Worm (Caenorhabditis elegans): ENCODE data around the gene W08A12.3.

W08A12.3 gene

DNA sequence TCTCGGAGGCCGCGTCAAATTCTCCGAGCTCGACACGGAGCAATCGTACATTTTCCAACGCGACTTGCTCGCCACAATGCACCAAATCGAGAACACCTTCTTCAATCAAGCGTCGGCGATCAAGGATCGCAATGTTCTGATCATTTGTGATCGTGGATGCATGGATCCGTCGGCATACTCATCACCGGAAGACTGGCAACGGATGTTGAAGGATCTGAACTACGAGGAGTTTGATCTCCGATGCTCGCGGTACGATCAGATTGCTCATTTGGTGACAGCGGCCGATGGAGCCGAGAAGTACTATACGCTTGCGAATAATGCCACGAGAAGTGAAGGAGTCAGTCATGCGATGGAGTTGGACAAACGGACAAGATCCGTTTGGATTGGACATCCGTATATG, 15.8 kb downstream of the W08A12.3 start:
- no peak for TF ChIP-seq mep-1 (tag; optimal IDR thresholded peaks at IDR 0.05)
- no peak for TF ChIP-seq ama-1 (optimal IDR thresholded peaks at IDR 0.05)
- no peak for TF ChIP-seq T26A8.4 (GFP tag; IDR thresholded peaks at IDR 0.05)
- no peak for TF ChIP-seq tag-97 (GFP tag; IDR thresholded peaks at IDR 0.05)
- no peak for TF ChIP-seq Y105C5A.15 (GFP tag; IDR thresholded peaks at IDR 0.05)
- TF ChIP-seq dmd-8 (GFP tag; IDR thresholded peaks at IDR 0.05) = no peak
- peak in 1 of 2 experiments; percentile 95 for TF ChIP-seq unc-62 (GFP tag; optimal IDR thresholded peaks at IDR 0.05 in 1 of 2)
- no peak for TF ChIP-seq unc-62 (tag; optimal IDR thresholded peaks at IDR 0.05)
- TF ChIP-seq lsy-2 (tag; optimal IDR thresholded peaks at IDR 0.05) = no peak
- TF ChIP-seq ZK546.5 (tag; optimal IDR thresholded peaks at IDR 0.05) = no peak
- no peak for TF ChIP-seq F37D6.2 (tag; optimal IDR thresholded peaks at IDR 0.05)
- TF ChIP-seq snpc-4 (tag; optimal IDR thresholded peaks at IDR 0.05) = no peak
- TF ChIP-seq mes-2 (tag; optimal IDR thresholded peaks at IDR 0.05; ENCODE audit: poor library complexity, severe bottlenecking) = no peak
- no peak for TF ChIP-seq egl-27 (tag; optimal IDR thresholded peaks at IDR 0.05)
- no peak for TF ChIP-seq dmd-6 (GFP tag; IDR thresholded peaks at IDR 0.05)
- TF ChIP-seq nhr-28 (tag; optimal IDR thresholded peaks at IDR 0.05) = no peak
- TF ChIP-seq aha-1 (tag) = peak; percentile 39

ce11 chrV:3702998-3703397, 20.3 kb downstream of the W08A12.3 start:
- no peak for TF ChIP-seq ceh-82 (tag; optimal IDR thresholded peaks at IDR 0.05)
- no peak for TF ChIP-seq mep-1 (tag; optimal IDR thresholded peaks at IDR 0.05)
- no peak for TF ChIP-seq nhr-76 (tag; optimal IDR thresholded peaks at IDR 0.05)
- TF ChIP-seq dve-1 (tag; optimal IDR thresholded peaks at IDR 0.05; ENCODE audit: insufficient read depth) = peak; percentile 9
- no peak for TF ChIP-seq Y75B8A.6 (GFP tag; IDR thresholded peaks at IDR 0.05)
- no peak for TF ChIP-seq daf-8 (GFP tag; IDR thresholded peaks at IDR 0.05)
- peak; percentile 18; the same call in 1 of the 2 replicates for TF ChIP-seq hmg-1.1 (GFP tag; IDR thresholded peaks at IDR 0.05)
- no peak for TF ChIP-seq aha-1 (tag)
- TF ChIP-seq mes-2 (tag; optimal IDR thresholded peaks at IDR 0.05; ENCODE audit: poor library complexity, severe bottlenecking) = peak; percentile 39

DNA sequence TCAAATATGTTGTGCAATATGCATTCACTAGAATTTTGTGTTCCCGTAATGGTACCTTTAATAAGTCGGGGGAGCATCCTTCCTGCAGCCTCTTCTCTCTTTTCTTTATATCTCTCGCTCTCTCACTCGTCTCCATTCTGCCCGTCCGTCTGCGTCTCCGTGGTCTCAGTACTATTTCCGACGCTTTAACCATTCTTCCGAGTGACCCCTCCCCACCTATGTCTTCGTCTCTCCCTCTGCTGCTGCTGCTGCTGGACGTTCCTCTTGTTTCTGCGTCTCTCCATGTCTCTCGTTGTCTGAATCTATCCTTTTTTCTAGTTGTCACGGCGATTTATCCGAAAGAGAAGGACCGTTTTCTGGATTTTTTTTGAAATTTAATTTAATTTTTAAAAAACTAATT, 21.2 kb downstream of the W08A12.3 start:
- peak; percentile 37; the same call in 1 of the 2 replicates for TF ChIP-seq T26A8.4 (GFP tag; IDR thresholded peaks at IDR 0.05)
- no peak for TF ChIP-seq lin-39 (tag; optimal IDR thresholded peaks at IDR 0.05)
- TF ChIP-seq lin-38 (GFP tag; IDR thresholded peaks at IDR 0.05) = peak; percentile 41
- TF ChIP-seq mep-1 (tag; optimal IDR thresholded peaks at IDR 0.05) = peak; percentile 70
- no peak for TF ChIP-seq lin-15B (tag; optimal IDR thresholded peaks at IDR 0.05)
- TF ChIP-seq madf-9 (GFP tag; conservative IDR thresholded peaks at IDR 0.05) = no peak
- peak; percentile 93 for TF ChIP-seq hmg-1.1 (GFP tag; IDR thresholded peaks at IDR 0.05)
- TF ChIP-seq F26F4.8 (GFP tag; conservative IDR thresholded peaks at IDR 0.05) = no peak
- TF ChIP-seq ZK546.5 (tag; optimal IDR thresholded peaks at IDR 0.05) = no peak
- TF ChIP-seq cey-2 (tag; optimal IDR thresholded peaks at IDR 0.05; ENCODE audit: borderline replicate concordance, insufficient read depth) = no peak
- TF ChIP-seq skn-1 (tag; optimal IDR thresholded peaks at IDR 0.05) = no peak
- peak in 1 of 2 experiments; percentile 47 for TF ChIP-seq unc-62 (GFP tag; optimal IDR thresholded peaks at IDR 0.05 in 1 of 2)
- TF ChIP-seq unc-62 (tag; optimal IDR thresholded peaks at IDR 0.05) = no peak
- TF ChIP-seq ctbp-1 (GFP tag; IDR thresholded peaks at IDR 0.05) = 0 out of 2 replicates have a peak, but pooled peaks have one; percentile 35
- peak; percentile 49 for TF ChIP-seq nhr-48 (tag; optimal IDR thresholded peaks at IDR 0.05)
- no peak for TF ChIP-seq attf-4 (tag; optimal IDR thresholded peaks at IDR 0.05)
- 0 out of 2 replicates have a peak, but pooled peaks have one; percentile 21 for TF ChIP-seq tra-1 (GFP tag; IDR thresholded peaks at IDR 0.05)
- no peak for TF ChIP-seq lim-7 (GFP tag; IDR thresholded peaks at IDR 0.05)
- TF ChIP-seq Y48G9A.11 (GFP tag; IDR thresholded peaks at IDR 0.05) = no peak
- no peak for TF ChIP-seq spr-3 (GFP tag; optimal IDR thresholded peaks at IDR 0.05)
- no peak for TF ChIP-seq daf-8 (GFP tag; IDR thresholded peaks at IDR 0.05)
- TF ChIP-seq php-3 (GFP tag; IDR thresholded peaks at IDR 0.05) = no peak
- TF ChIP-seq madf-5 (GFP tag; IDR thresholded peaks at IDR 0.05) = no peak
- TF ChIP-seq dve-1 (tag; optimal IDR thresholded peaks at IDR 0.05; ENCODE audit: insufficient read depth) = peak; percentile 67
- TF ChIP-seq mdt-29 (GFP tag; IDR thresholded peaks at IDR 0.05) = no peak
- no peak for TF ChIP-seq Y75B8A.6 (GFP tag; IDR thresholded peaks at IDR 0.05)
- no peak for TF ChIP-seq ztf-7 (tag; optimal IDR thresholded peaks at IDR 0.05)
- no peak for TF ChIP-seq ceh-44 (GFP tag; IDR thresholded peaks at IDR 0.05)
- no peak for TF ChIP-seq vab-7 (GFP tag; IDR thresholded peaks at IDR 0.05)
- TF ChIP-seq dpl-1 (GFP tag; optimal IDR thresholded peaks at IDR 0.05) = peak; percentile 48
- no peak for TF ChIP-seq nhr-111 (GFP tag; optimal IDR thresholded peaks at IDR 0.05)
- TF ChIP-seq lin-29 (GFP tag; IDR thresholded peaks at IDR 0.05) = no peak
- TF ChIP-seq nhr-25 (tag; optimal IDR thresholded peaks at IDR 0.05; ENCODE audit: borderline replicate concordance, insufficient read depth) = no peak
- no peak for TF ChIP-seq snpc-4 (tag; optimal IDR thresholded peaks at IDR 0.05)
